Fruit fly (Drosophila melanogaster) whole organism, wandering third instar larva: ENCODE results near the gene CG2211.

Experiments
- Abd-B ChIP-seq: fragments of >200 bp; optimal IDR thresholded peaks from 2 replicates; lab custom pipeline; 2017; ENCODE audit warnings: missing biosample characterization, missing genetic modification characterization
- CG32264 ChIP-seq: fragments of 200-800 bp; sonication (Bioruptor generic); optimal IDR thresholded peaks from 2 replicates; lab custom pipeline; 2016; ENCODE audit warnings: missing biosample characterization, missing genetic modification characterization
- CG9705 ChIP-seq: fragments of 200-800 bp; sonication (Bioruptor generic); optimal IDR thresholded peaks from 2 replicates; lab custom pipeline; 2018; ENCODE audit warnings: missing biosample characterization, mild to moderate bottlenecking, missing genetic modification characterization
- CrebA ChIP-seq: fragments of 200-800 bp; sonication (Bioruptor generic); optimal IDR thresholded peaks from 2 replicates; lab custom pipeline; 2016; ENCODE audit warnings: missing biosample characterization, mild to moderate bottlenecking, missing genetic modification characterization, borderline replicate concordance
- Dfd ChIP-seq: fragments of >200 bp; optimal IDR thresholded peaks from 2 replicates; lab custom pipeline; 2017; ENCODE audit warnings: missing biosample characterization, missing genetic modification characterization
- Dif ChIP-seq: fragments of 200-275, 200-300 bp; sonication (Bioruptor generic); optimal IDR thresholded peaks from 2 replicates; lab custom pipeline; 2018; ENCODE audit warnings: missing biosample characterization, missing genetic modification characterization; ENCODE audit not compliant: partially characterized antibody
- GATAd ChIP-seq: sonication (Bioruptor generic); optimal IDR thresholded peaks from 2 replicates; lab custom pipeline; 2016; ENCODE audit warnings: missing biosample characterization, missing genetic modification characterization
- HLH106 ChIP-seq: fragments of 200-800 bp; optimal IDR thresholded peaks from 3 replicates; lab custom pipeline; 2019; ENCODE audit warnings: missing biosample characterization, mild to moderate bottlenecking, missing genetic modification characterization, moderate library complexity
- Hr83 ChIP-seq: fragments of 200-300 bp; sonication (Bioruptor generic); optimal IDR thresholded peaks from 2 replicates; lab custom pipeline; 2016; ENCODE audit warnings: missing biosample characterization, mild to moderate bottlenecking, missing genetic modification characterization, moderate library complexity; ENCODE audit not compliant: poor library complexity, severe bottlenecking
- Mio ChIP-seq: sonication (Bioruptor generic); optimal IDR thresholded peaks from 2 replicates; lab custom pipeline; 2016; ENCODE audit warnings: missing biosample characterization, missing genetic modification characterization
- Myc ChIP-seq: fragments of >200 bp; optimal IDR thresholded peaks from 2 replicates; lab custom pipeline; 2017
- OdsH ChIP-seq: fragments of 200-800 bp; sonication (Bioruptor generic); optimal IDR thresholded peaks from 2 replicates; lab custom pipeline; 2016; ENCODE audit warnings: missing biosample characterization, mild to moderate bottlenecking, missing genetic modification characterization
- Rel ChIP-seq, 2 experiments: fragments of 200-800 bp; sonication (Bioruptor generic) in 1 of 2; optimal IDR thresholded peaks; 2 replicates in 1 of 2; 3 replicates in 1 of 2; lab custom pipeline; 2016 to 2019; ENCODE audit warnings: mild to moderate bottlenecking in 2 of 2, missing biosample characterization in 2 of 2, missing genetic modification characterization in 2 of 2, moderate library complexity in 1 of 2
- Sp1 ChIP-seq: fragments of 200-800 bp; sonication (Bioruptor generic); optimal IDR thresholded peaks from 3 replicates; lab custom pipeline; 2019; ENCODE audit warnings: missing biosample characterization, mild to moderate bottlenecking, missing genetic modification characterization, moderate library complexity
- brk ChIP-seq: fragments of 200-800 bp; sonication (Bioruptor generic); optimal IDR thresholded peaks from 2 replicates; lab custom pipeline; 2016; ENCODE audit warnings: missing biosample characterization, mild to moderate bottlenecking, missing genetic modification characterization
- dmrt93B ChIP-seq: fragments of 200-800 bp; sonication (Bioruptor generic); optimal IDR thresholded peaks from 2 replicates; lab custom pipeline; 2018; ENCODE audit warnings: missing biosample characterization, mild to moderate bottlenecking, missing genetic modification characterization
- dsf ChIP-seq: sonication (Bioruptor generic); optimal IDR thresholded peaks from 2 replicates; lab custom pipeline; 2016; ENCODE audit warnings: missing biosample characterization, missing genetic modification characterization, borderline replicate concordance
- ey ChIP-seq: fragments of 200-800 bp; sonication (Bioruptor generic); optimal IDR thresholded peaks from 2 replicates; lab custom pipeline; 2016; ENCODE audit warnings: missing biosample characterization, missing genetic modification characterization
- foxo ChIP-seq, 2 experiments: fragments of 200-800 bp; sonication (Bioruptor generic); optimal IDR thresholded peaks; 2 replicates in 1 of 2; 3 replicates in 1 of 2; lab custom pipeline; 2016 to 2017; ENCODE audit warnings: missing biosample characterization in 2 of 2, missing genetic modification characterization in 2 of 2
- fru ChIP-seq: fragments of 200-800 bp; sonication (Bioruptor generic); optimal IDR thresholded peaks from 3 replicates; lab custom pipeline; 2016; ENCODE audit warnings: missing biosample characterization, mild to moderate bottlenecking, missing genetic modification characterization
- h ChIP-seq: fragments of 200-800 bp; sonication (Bioruptor generic); optimal IDR thresholded peaks from 3 replicates; lab custom pipeline; 2016; ENCODE audit warnings: missing biosample characterization, mild to moderate bottlenecking, missing genetic modification characterization
- lola ChIP-seq: fragments of >200 bp; optimal IDR thresholded peaks from 2 replicates; lab custom pipeline; 2017; ENCODE audit warnings: missing biosample characterization, missing genetic modification characterization
- psq ChIP-seq: fragments of 200-800 bp; sonication (Bioruptor generic); optimal IDR thresholded peaks from 3 replicates; lab custom pipeline; 2017; ENCODE audit warnings: missing biosample characterization, mild to moderate bottlenecking, missing genetic modification characterization, moderate library complexity
- rgr ChIP-seq: fragments of 200-800 bp; sonication (Bioruptor generic); optimal IDR thresholded peaks from 3 replicates; lab custom pipeline; 2016; ENCODE audit warnings: missing biosample characterization, mild to moderate bottlenecking, missing genetic modification characterization
- sage ChIP-seq: fragments of 200-800 bp; sonication (Bioruptor generic); optimal IDR thresholded peaks from 2 replicates; lab custom pipeline; 2016; ENCODE audit warnings: missing biosample characterization, mild to moderate bottlenecking, missing genetic modification characterization
- tai ChIP-seq: sonication (Bioruptor generic); optimal IDR thresholded peaks from 2 replicates; lab custom pipeline; 2016; ENCODE audit warnings: missing biosample characterization, missing genetic modification characterization
- woc ChIP-seq: sonication (Bioruptor generic); optimal IDR thresholded peaks from 2 replicates; lab custom pipeline; 2016; ENCODE audit warnings: missing biosample characterization, mild to moderate bottlenecking, missing genetic modification characterization

The CG2211 gene

DNA sequence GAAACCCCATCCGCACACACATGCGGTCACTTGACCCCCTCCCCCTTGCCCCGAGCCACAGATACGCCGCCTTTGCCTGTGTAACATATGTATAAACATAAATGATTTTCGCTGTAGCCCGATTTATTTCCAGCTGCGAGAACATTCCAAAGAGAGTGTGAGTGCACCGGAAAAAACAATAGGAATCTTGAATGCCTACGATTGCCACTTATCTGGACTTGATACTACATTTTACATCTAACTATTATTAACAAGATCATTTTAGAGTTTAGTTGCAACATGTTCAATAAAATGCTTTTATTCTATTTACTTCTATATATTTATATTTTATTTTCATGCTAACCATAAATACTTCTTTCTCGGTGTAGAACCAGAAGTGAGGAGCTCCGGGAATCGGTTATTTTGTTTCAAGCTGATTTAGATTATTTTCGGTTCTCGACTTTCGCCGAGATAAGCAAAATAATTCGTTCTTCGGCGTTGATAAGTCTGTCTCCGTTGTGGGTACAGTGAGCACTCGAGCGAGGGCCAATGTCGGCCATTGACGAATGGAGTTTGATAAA is 35.0 kb downstream of the CG2211 start (continued):
- TF ChIP-seq lola (GFP tag; lab: Kevin White, UChicago) (no peak), Dif (GFP tag; lab: Kevin White, UChicago) (no peak), CG32264 (GFP tag; lab: Kevin White, UChicago) (no peak), Dfd (GFP tag; lab: Kevin White, UChicago) (no peak), OdsH (GFP tag; lab: Kevin White, UChicago) (peak; percentile 84), rgr (GFP tag; lab: Kevin White, UChicago) (peak; percentile 76), CG9705 (GFP tag; lab: Kevin White, UChicago) (peak; percentile 36), Sp1 (GFP tag; lab: Kevin White, UChicago) (peak; percentile 78), psq (peak; percentile 79), dmrt93B (no peak)

DNA sequence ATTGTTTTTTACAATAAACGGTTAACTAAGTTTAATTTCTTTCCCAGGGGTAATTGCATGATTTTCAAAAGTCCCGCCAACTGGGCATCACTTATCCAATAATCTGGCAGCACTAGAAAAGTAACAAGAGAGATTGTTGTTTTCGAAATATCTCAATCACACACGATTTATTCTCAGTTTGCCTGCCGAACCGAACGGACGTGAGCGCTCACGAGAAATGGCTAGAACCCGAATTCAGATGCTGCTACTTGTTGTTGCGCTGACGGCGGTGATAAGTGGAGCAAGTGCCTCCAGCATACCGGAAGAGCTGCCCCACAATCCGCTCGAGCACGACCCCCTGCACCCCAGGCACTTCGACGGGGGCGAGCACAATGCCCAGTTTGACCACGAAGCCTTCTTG is 36.6 kb downstream of the CG2211 start, which contains the start of gene scf:
scf (plus strand) TSS at position 164 of the 400 bp plus-strand sequence.
- TF ChIP-seq Hr83 (GFP tag; lab: Kevin White, UChicago) (no peak), Rel (GFP tag; optimal IDR thresholded peaks at IDR 0.05; lab: Kevin White, UChicago) (no peak), Rel (tag; optimal IDR thresholded peaks at IDR 0.05; lab: Kevin White, UChicago) (peak; percentile 58), Sp1 (GFP tag; lab: Kevin White, UChicago) (peak; percentile 22), fru (GFP tag; lab: Kevin White, UChicago) (peak; percentile 99), OdsH (GFP tag; lab: Kevin White, UChicago) (no peak), dmrt93B (no peak), tai (GFP tag; lab: Kevin White, UChicago) (no peak), woc (peak; percentile 4), Myc (lab: Kevin White, UChicago) (peak; percentile 63), CrebA (GFP tag; lab: Kevin White, UChicago) (no peak), Dif (GFP tag; lab: Kevin White, UChicago) (peak; percentile 57)

DNA sequence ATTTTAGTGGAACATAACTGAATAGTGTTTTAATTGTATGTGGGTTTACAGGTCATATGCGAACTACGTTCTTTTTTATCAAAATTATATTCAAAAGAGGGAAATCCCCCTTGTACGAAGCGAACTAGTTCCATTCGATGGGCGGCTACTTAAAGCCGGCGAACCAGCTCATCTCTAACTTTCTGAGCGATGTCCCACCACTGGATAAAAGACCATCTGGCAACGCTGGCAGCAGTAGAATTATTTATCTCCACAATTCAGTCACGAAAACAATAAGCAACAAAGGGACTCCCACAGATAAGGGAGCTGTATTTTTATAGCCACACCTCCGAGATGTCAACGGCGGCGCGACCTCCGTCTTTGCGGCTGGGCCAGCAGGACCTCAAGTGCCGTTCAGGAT is 39.5 kb downstream of the CG2211 start, which contains the start of gene Rabex-5:
Rabex-5 (plus strand) TSS at position 221 of the 400 bp plus-strand sequence.
- TF ChIP-seq Hr83 (GFP tag; lab: Kevin White, UChicago): peak; percentile 18
- peak; percentile 33 for TF ChIP-seq HLH106 (tag; lab: Kevin White, UChicago)
- peak; percentile 16 for TF ChIP-seq ey (GFP tag; lab: Kevin White, UChicago)
- no peak for TF ChIP-seq GATAd (GFP tag; lab: Kevin White, UChicago)
- TF ChIP-seq Rel (GFP tag; optimal IDR thresholded peaks at IDR 0.05; lab: Kevin White, UChicago): no peak
- TF ChIP-seq Rel (tag; optimal IDR thresholded peaks at IDR 0.05; lab: Kevin White, UChicago): peak; percentile 100
- no peak for TF ChIP-seq dsf (GFP tag; lab: Kevin White, UChicago)
- TF ChIP-seq foxo (GFP tag; optimal IDR thresholded peaks at IDR 0.05; lab: Kevin White, UChicago): peak in 1 of 2 experiments; percentile 43
- TF ChIP-seq Mio (GFP tag; lab: Kevin White, UChicago): no peak
- peak; percentile 28 for TF ChIP-seq rgr (GFP tag; lab: Kevin White, UChicago)
- no peak for TF ChIP-seq tai (GFP tag; lab: Kevin White, UChicago)
- no peak for TF ChIP-seq Abd-B (GFP tag; lab: Kevin White, UChicago)
- no peak for TF ChIP-seq h
- peak; percentile 55 for TF ChIP-seq woc
- TF ChIP-seq sage (GFP tag; lab: Kevin White, UChicago): no peak

DNA sequence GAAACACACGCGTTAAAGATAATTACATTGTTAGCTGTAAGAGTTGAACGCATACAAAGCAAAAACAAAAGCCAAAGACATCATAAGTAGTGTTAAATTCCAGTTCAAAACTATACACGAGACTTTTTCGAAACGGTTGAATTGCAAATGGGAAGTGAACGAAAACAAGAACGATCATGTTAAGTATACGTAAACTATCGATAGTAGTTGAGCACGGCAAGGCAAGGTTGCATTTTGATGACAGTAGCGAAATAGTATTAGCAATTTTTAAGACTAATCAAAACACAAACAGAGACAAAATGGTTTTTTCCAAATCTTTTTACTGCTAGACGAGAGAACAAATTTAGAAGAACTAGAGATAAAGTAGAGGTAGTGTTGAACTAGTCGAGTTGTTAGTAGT is 40.3 kb downstream of the CG2211 start:
- TF ChIP-seq h: no peak
- no peak for TF ChIP-seq Sp1 (GFP tag; lab: Kevin White, UChicago)
- no peak for TF ChIP-seq psq
- TF ChIP-seq brk (GFP tag; lab: Kevin White, UChicago): no peak
- TF ChIP-seq dsf (GFP tag; lab: Kevin White, UChicago): no peak
